Worm (Caenorhabditis elegans) whole organism, L2 larva: ENCODE measurements around the gene srv-2.

ENCODE experiments used
- C34F6.9 ChIP-seq: fragments of 150-350 bp; optimal IDR thresholded peaks from 2 replicates; lab custom pipeline; 2014; ENCODE audit warnings: missing biosample characterization, missing genetic modification characterization
- F13H6.1 ChIP-seq: sonication (generic microtip); optimal IDR thresholded peaks from 2 replicates; lab custom pipeline; 2016; ENCODE audit warnings: missing genetic modification characterization, missing compliant biosample characterization
- Y55F3AM.14 ChIP-seq: fragments of 200-800 bp; sonication (Bioruptor generic); optimal IDR thresholded peaks from 2 replicates; lab custom pipeline; 2018; ENCODE audit warnings: mild to moderate bottlenecking, missing genetic modification characterization, missing compliant biosample characterization
- aly-2 ChIP-seq: fragments of 150-350 bp; optimal IDR thresholded peaks from 2 replicates; lab custom pipeline; 2014; ENCODE audit warnings: missing biosample characterization, missing genetic modification characterization
- ama-1 ChIP-seq: fragments of 150-350 bp; optimal IDR thresholded peaks from 2 replicates; lab custom pipeline; 2018; ENCODE audit warnings: inconsistent platforms
- blmp-1 ChIP-seq: sonication (generic microtip); optimal IDR thresholded peaks from 2 replicates; lab custom pipeline; 2017; ENCODE audit warnings: missing genetic modification characterization, mild to moderate bottlenecking, missing compliant biosample characterization, antibody characterized with exemption, moderate library complexity; ENCODE audit not compliant: insufficient read depth
- ceh-16 ChIP-seq: fragments of 150-350 bp; optimal IDR thresholded peaks from 2 replicates; lab custom pipeline; 2014; ENCODE audit warnings: missing biosample characterization, missing genetic modification characterization
- dmd-4 ChIP-seq: sonication (generic microtip); optimal IDR thresholded peaks from 2 replicates; lab custom pipeline; 2017; ENCODE audit warnings: missing biosample characterization, missing genetic modification characterization
- egl-27 ChIP-seq: sonication (generic microtip); optimal IDR thresholded peaks from 3 replicates; lab custom pipeline; 2017; ENCODE audit warnings: missing biosample characterization, missing genetic modification reagents, missing genetic modification characterization
- elt-1 ChIP-seq: fragments of 150-350 bp; optimal IDR thresholded peaks from 2 replicates; lab custom pipeline; 2014; ENCODE audit warnings: missing biosample characterization, missing genetic modification characterization
- elt-3 ChIP-seq: sonication (generic microtip); optimal IDR thresholded peaks from 2 replicates; lab custom pipeline; 2017; ENCODE audit warnings: missing biosample characterization, missing genetic modification characterization
- fos-1 ChIP-seq: fragments of 150-350 bp; optimal IDR thresholded peaks from 2 replicates; lab custom pipeline; 2014; ENCODE audit warnings: missing biosample characterization, missing genetic modification characterization
- gmeb-1 ChIP-seq: fragments of 150-350 bp; optimal IDR thresholded peaks from 2 replicates; lab custom pipeline; 2014; ENCODE audit warnings: missing biosample characterization, missing genetic modification characterization
- lin-11 ChIP-seq: fragments of 150-350 bp; sonication (generic microtip); optimal IDR thresholded peaks from 2 replicates; lab custom pipeline; 2014; ENCODE audit warnings: missing biosample characterization, missing genetic modification characterization, inconsistent platforms, mixed read lengths
- lin-13 ChIP-seq: fragments of 150-350 bp; optimal IDR thresholded peaks from 2 replicates; lab custom pipeline; 2014; ENCODE audit warnings: missing biosample characterization, missing genetic modification reagents, missing genetic modification characterization
- lsy-2 ChIP-seq, 2 experiments: fragments of 150-350 bp in 1 of 2; sonication (generic microtip) in 1 of 2; optimal IDR thresholded peaks; 2 replicates each; lab custom pipeline; 2014 to 2017; ENCODE audit warnings: missing biosample characterization in 2 of 2, missing genetic modification characterization in 2 of 2
- mab-5 ChIP-seq: fragments of 150-350 bp; optimal IDR thresholded peaks from 2 replicates; lab custom pipeline; 2014; ENCODE audit warnings: missing biosample characterization, missing genetic modification characterization
- mbf-1 ChIP-seq: sonication (generic microtip); optimal IDR thresholded peaks from 2 replicates; lab custom pipeline; 2017; ENCODE audit warnings: missing biosample characterization, missing genetic modification characterization
- mdl-1 ChIP-seq, 2 experiments: fragments of 150-350 bp in 1 of 2; sonication (generic microtip) in 1 of 2; optimal IDR thresholded peaks; 2 replicates each; lab custom pipeline; 2017; ENCODE audit warnings: missing biosample characterization in 2 of 2, missing genetic modification characterization in 2 of 2
- nhr-129 ChIP-seq: fragments of 150-350 bp; optimal IDR thresholded peaks from 2 replicates; lab custom pipeline; 2014; ENCODE audit warnings: missing biosample characterization, missing genetic modification characterization
- nhr-21 ChIP-seq: fragments of 150-350 bp; optimal IDR thresholded peaks from 2 replicates; lab custom pipeline; 2014; ENCODE audit warnings: missing biosample characterization, missing genetic modification characterization
- nhr-23 ChIP-seq: fragments of 150-350 bp; optimal IDR thresholded peaks from 2 replicates; lab custom pipeline; 2014; ENCODE audit warnings: missing biosample characterization, missing genetic modification reagents, missing genetic modification characterization
- nhr-237 ChIP-seq: fragments of 150-350 bp; optimal IDR thresholded peaks from 2 replicates; lab custom pipeline; 2014; ENCODE audit warnings: missing biosample characterization, missing genetic modification characterization
- nhr-25 ChIP-seq: fragments of 150-350 bp; sonication (generic microtip); optimal IDR thresholded peaks from 3 replicates; lab custom pipeline; 2014; ENCODE audit warnings: missing biosample characterization, missing genetic modification characterization
- nhr-6 ChIP-seq: fragments of 150-350 bp; optimal IDR thresholded peaks from 2 replicates; lab custom pipeline; 2014; ENCODE audit warnings: missing biosample characterization, missing genetic modification characterization
- peb-1 ChIP-seq: fragments of 150-350 bp; optimal IDR thresholded peaks from 2 replicates; lab custom pipeline; 2014; ENCODE audit warnings: missing biosample characterization, missing genetic modification characterization
- sem-4 ChIP-seq: fragments of 150-350 bp; optimal IDR thresholded peaks from 2 replicates; lab custom pipeline; 2014; ENCODE audit warnings: missing biosample characterization, missing genetic modification reagents, missing genetic modification characterization
- skn-1 ChIP-seq: sonication (generic microtip); optimal IDR thresholded peaks from 2 replicates; lab custom pipeline; 2017; ENCODE audit warnings: missing biosample characterization, missing genetic modification characterization
- sma-3 ChIP-seq: sonication (generic microtip); optimal IDR thresholded peaks from 2 replicates; lab custom pipeline; 2016; ENCODE audit warnings: missing genetic modification reagents, missing genetic modification characterization, missing compliant biosample characterization
- sma-9 ChIP-seq, 2 experiments: fragments of 150-350 bp in 1 of 2; sonication (generic microtip) in 1 of 2; optimal IDR thresholded peaks; 2 replicates each; lab custom pipeline; 2014 to 2016; ENCODE audit warnings: missing genetic modification characterization in 2 of 2, mild to moderate bottlenecking in 1 of 2, missing biosample characterization in 1 of 2, missing compliant biosample characterization in 1 of 2, missing genetic modification reagents in 1 of 2, moderate library complexity in 1 of 2
- snpc-4 ChIP-seq: fragments of 150-350 bp; optimal IDR thresholded peaks from 2 replicates; lab custom pipeline; 2014; ENCODE audit warnings: missing biosample characterization, missing genetic modification characterization
- unc-39 ChIP-seq: fragments of 150-350 bp; optimal IDR thresholded peaks from 2 replicates; lab custom pipeline; 2014; ENCODE audit warnings: missing biosample characterization, missing genetic modification characterization
- ztf-1 ChIP-seq: fragments of 200-800 bp; sonication (Bioruptor generic); conservative IDR thresholded peaks from 2 replicates; pipeline ENCODE4 v1.3.6; 2022; ENCODE audit warnings: missing genetic modification characterization, missing compliant biosample characterization
- ztf-11 ChIP-seq: sonication (generic microtip); optimal IDR thresholded peaks from 2 replicates; lab custom pipeline; 2017; ENCODE audit warnings: missing biosample characterization, missing genetic modification characterization
- ztf-4 ChIP-seq: fragments of 150-350 bp; optimal IDR thresholded peaks from 2 replicates; lab custom pipeline; 2014; ENCODE audit warnings: missing biosample characterization, missing genetic modification characterization

Gene srv-2

ce11 chrII:10563368-10563767 lies 38.7 kb downstream of the srv-2 start, which contains the start of gene cdc-48.1 (continued):
- TF ChIP-seq peb-1 (peak; percentile 55), snpc-4 (tag; lab: Kevin White, UChicago) (peak; percentile 95), ceh-16 (peak; percentile 100), ztf-11 (tag; lab: Kevin White, UChicago) (peak; percentile 87), nhr-21 (tag; lab: Kevin White, UChicago) (peak; percentile 100), sma-9 (GFP tag; optimal IDR thresholded peaks at IDR 0.05; lab: Kevin White, UChicago) (peak; percentile 100), sma-9 (tag; optimal IDR thresholded peaks at IDR 0.05; lab: Kevin White, UChicago) (peak; percentile 49), lsy-2 (tag; optimal IDR thresholded peaks at IDR 0.05; lab: Kevin White, UChicago) (peak; percentile 98 to 99), nhr-25 (peak; percentile 100), ztf-1 (GFP tag; lab: Robert Waterston, UW) (peak; percentile 99; the same call in 1 of the 2 replicates), nhr-23 (tag; lab: Kevin White, UChicago) (peak; percentile 62), skn-1 (tag; lab: Kevin White, UChicago) (peak; percentile 100), dmd-4 (tag; lab: Kevin White, UChicago) (peak; percentile 78), egl-27 (peak; percentile 100), unc-39 (tag; lab: Kevin White, UChicago) (peak; percentile 57), fos-1 (tag; lab: Kevin White, UChicago) (peak; percentile 100), gmeb-1 (tag; lab: Kevin White, UChicago) (peak; percentile 100)

- peak; percentile 13 for TF ChIP-seq nhr-6 (tag; lab: Kevin White, UChicago)
- no peak for TF ChIP-seq blmp-1 (tag; lab: Kevin White, UChicago)
- TF ChIP-seq ama-1 = peak; percentile 7
- peak; percentile 23 for TF ChIP-seq nhr-21 (tag; lab: Kevin White, UChicago)
- peak; percentile 4 for TF ChIP-seq fos-1 (tag; lab: Kevin White, UChicago)
Observed at ce11 chrII:10559671-10560184, 42.4 kb downstream of the srv-2 start.

ce11 chrII:10558962-10559415 lies 43.1 kb downstream of the srv-2 start:
- TF ChIP-seq F13H6.1 (peak; percentile 50), ama-1 (peak; percentile 81), Y55F3AM.14 (GFP tag; lab: Kevin White, UChicago) (peak; percentile 53), aly-2 (tag; lab: Kevin White, UChicago) (no peak), nhr-21 (tag; lab: Kevin White, UChicago) (peak; percentile 68), sma-9 (GFP tag; optimal IDR thresholded peaks at IDR 0.05; lab: Kevin White, UChicago) (peak; percentile 73), sma-9 (tag; optimal IDR thresholded peaks at IDR 0.05; lab: Kevin White, UChicago) (no peak), ztf-4 (tag; lab: Kevin White, UChicago) (peak; percentile 62), nhr-129 (peak; percentile 77), C34F6.9 (tag; lab: Kevin White, UChicago) (peak; percentile 86), lin-11 (tag; lab: Kevin White, UChicago) (peak; percentile 16), sma-3 (peak; percentile 59), peb-1 (no peak), snpc-4 (tag; lab: Kevin White, UChicago) (peak; percentile 28), mab-5 (tag; lab: Kevin White, UChicago) (peak; percentile 41), elt-3 (tag; lab: Kevin White, UChicago) (no peak), nhr-25 (peak; percentile 85), sem-4 (tag; lab: Kevin White, UChicago) (peak; percentile 73), blmp-1 (tag; lab: Kevin White, UChicago) (peak; percentile 60), lsy-2 (tag; optimal IDR thresholded peaks at IDR 0.05; lab: Kevin White, UChicago) (peak in 1 of 2 experiments; percentile 67), lin-13 (GFP tag; lab: Kevin White, UChicago) (peak; percentile 3), dmd-4 (tag; lab: Kevin White, UChicago) (no peak), nhr-237 (tag; lab: Kevin White, UChicago) (no peak), gmeb-1 (tag; lab: Kevin White, UChicago) (peak; percentile 60), mdl-1 (tag; optimal IDR thresholded peaks at IDR 0.05; lab: Kevin White, UChicago) (peak in 1 of 2 experiments; percentile 7)
- TF ChIP-seq, all 48 proteins: peak for 19

- TF ChIP-seq lsy-2 (tag; optimal IDR thresholded peaks at IDR 0.05; lab: Kevin White, UChicago) (no peak), elt-1 (tag; lab: Kevin White, UChicago) (no peak), nhr-129 (peak; percentile 58), nhr-21 (tag; lab: Kevin White, UChicago) (no peak), unc-39 (tag; lab: Kevin White, UChicago) (no peak), nhr-6 (tag; lab: Kevin White, UChicago) (peak; percentile 20), F13H6.1 (peak; percentile 45), sma-9 (GFP tag; optimal IDR thresholded peaks at IDR 0.05; lab: Kevin White, UChicago) (peak; percentile 66), sma-9 (tag; optimal IDR thresholded peaks at IDR 0.05; lab: Kevin White, UChicago) (no peak), mdl-1 (tag; optimal IDR thresholded peaks at IDR 0.05; lab: Kevin White, UChicago) (peak; percentile 6 to 43), mbf-1 (tag; lab: Kevin White, UChicago) (no peak)
- TF ChIP-seq, all 48 proteins: peak for 5
Observed at ce11 chrII:10558345-10558744, 43.7 kb downstream of the srv-2 start.
